Worm (Caenorhabditis elegans): ENCODE measurements around the gene tsp-8.

tsp-8 gene

ce11 chrX:14680474-14680873, 48.8 kb downstream of the tsp-8 start:
- TF ChIP-seq snpc-4 (tag; optimal IDR thresholded peaks at IDR 0.05) (no peak), pha-4 (tag; optimal IDR thresholded peaks at IDR 0.05) (no peak), ztf-11 (tag; optimal IDR thresholded peaks at IDR 0.05) (no peak), ceh-83 (GFP tag; optimal IDR thresholded peaks at IDR 0.05) (no peak), elt-3 (tag; optimal IDR thresholded peaks at IDR 0.05) (no peak), tbx-8 (GFP tag; optimal IDR thresholded peaks at IDR 0.05) (no peak), lin-13 (tag; optimal IDR thresholded peaks at IDR 0.05) (no peak), unc-39 (tag; optimal IDR thresholded peaks at IDR 0.05) (no peak), sem-2 (GFP tag; optimal IDR thresholded peaks at IDR 0.05) (no peak), unc-62 (GFP tag; optimal IDR thresholded peaks at IDR 0.05) (no peak), bed-3 (GFP tag; optimal IDR thresholded peaks at IDR 0.05) (no peak)

DNA sequence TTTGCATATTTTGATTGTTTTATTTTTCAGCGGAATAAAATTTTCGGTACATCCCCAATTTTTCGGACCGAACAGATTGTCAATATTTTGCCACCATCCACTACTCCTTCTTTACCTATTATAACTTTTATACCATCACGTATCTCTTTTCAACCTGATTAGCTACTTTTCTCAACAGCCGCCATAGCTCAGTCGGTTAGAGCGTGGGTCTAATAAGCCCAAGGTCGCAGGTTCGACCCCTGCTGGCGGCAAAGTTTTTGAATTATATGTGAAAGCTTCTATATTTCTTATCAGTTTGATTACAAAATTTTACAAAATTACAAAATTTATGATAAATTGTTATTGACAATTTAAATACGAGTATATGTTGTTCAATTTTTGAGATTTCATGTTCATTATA, 50.3 kb downstream of the tsp-8 start:
- TF ChIP-seq M03D4.4 (tag; optimal IDR thresholded peaks at IDR 0.05) (no peak), lin-32 (GFP tag; optimal IDR thresholded peaks at IDR 0.05) (no peak), unc-120 (tag; optimal IDR thresholded peaks at IDR 0.05; ENCODE audit: poor library complexity, severe bottlenecking) (no peak), ceh-83 (GFP tag; optimal IDR thresholded peaks at IDR 0.05) (no peak), unc-39 (tag; optimal IDR thresholded peaks at IDR 0.05) (no peak), pha-4 (tag; optimal IDR thresholded peaks at IDR 0.05) (no peak), hlh-1 (tag; optimal IDR thresholded peaks at IDR 0.05) (no peak), lin-13 (tag; optimal IDR thresholded peaks at IDR 0.05) (no peak), nhr-12 (tag; optimal IDR thresholded peaks at IDR 0.05) (no peak), sptf-1 (tag; optimal IDR thresholded peaks at IDR 0.05) (no peak), mab-5 (tag; optimal IDR thresholded peaks at IDR 0.05) (no peak), nhr-28 (tag; optimal IDR thresholded peaks at IDR 0.05) (no peak), lsy-2 (tag; optimal IDR thresholded peaks at IDR 0.05) (no peak), mls-2 (tag; optimal IDR thresholded peaks at IDR 0.05) (no peak), nhr-76 (tag; optimal IDR thresholded peaks at IDR 0.05) (no peak), nhr-2 (tag; optimal IDR thresholded peaks at IDR 0.05) (no peak)

Data from whole organism, mixed stage, embryonic.